Fruit fly (Drosophila melanogaster) whole organism, pupa: ENCODE results near the gene Sptz.

Experiments
- CG10348 ChIP-seq: fragments of 200-800 bp; sonication (Bioruptor generic); IDR thresholded peaks from 2 replicates; pipeline ENCODE4 v1.3.6; 2022; ENCODE audit warnings: missing biosample characterization, missing genetic modification characterization
- CG12605 ChIP-seq: fragments of 200-800 bp; sonication (Bioruptor generic); IDR thresholded peaks from 2 replicates; pipeline ENCODE4 v1.3.6; 2022; ENCODE audit warnings: missing biosample characterization, missing genetic modification characterization
- CG13204 ChIP-seq: fragments of 200-800 bp; sonication (Bioruptor generic); optimal IDR thresholded peaks from 2 replicates; lab custom pipeline; 2018; ENCODE audit warnings: missing biosample characterization, mild to moderate bottlenecking, missing genetic modification characterization, moderate library complexity
- CG14655 ChIP-seq: fragments of 200-800 bp; sonication (Bioruptor generic); optimal IDR thresholded peaks from 3 replicates; lab custom pipeline; 2017; ENCODE audit warnings: mild to moderate bottlenecking, missing biosample characterization, missing genetic modification reagents, missing genetic modification characterization
- CG15710 ChIP-seq: fragments of 200-800 bp; sonication (Bioruptor generic); optimal IDR thresholded peaks from 2 replicates; lab custom pipeline; 2018; ENCODE audit warnings: missing biosample characterization, mild to moderate bottlenecking, missing genetic modification characterization, moderate library complexity
- CG17806 ChIP-seq: fragments of 200-800 bp; sonication (Bioruptor generic); optimal IDR thresholded peaks from 2 replicates; lab custom pipeline; 2018; ENCODE audit warnings: missing biosample characterization, mild to moderate bottlenecking, missing genetic modification characterization, moderate library complexity
- CG32121 ChIP-seq: fragments of 200-800 bp; sonication (Bioruptor generic); IDR thresholded peaks from 2 replicates; pipeline ENCODE4 v1.3.6; 2022; ENCODE audit warnings: missing biosample characterization, missing genetic modification characterization
- CG34367 ChIP-seq: fragments of 200-800 bp; sonication (Bioruptor generic); optimal IDR thresholded peaks from 2 replicates; lab custom pipeline; 2018; ENCODE audit warnings: missing biosample characterization, mild to moderate bottlenecking, missing genetic modification characterization
- CG4496 ChIP-seq: fragments of 200-800 bp; sonication (Bioruptor generic); IDR thresholded peaks from 3 replicates; pipeline ENCODE4 v1.3.6; 2022; ENCODE audit warnings: missing biosample characterization, missing genetic modification characterization
- CG8159 ChIP-seq: fragments of 200-800 bp; sonication (Bioruptor generic); optimal IDR thresholded peaks from 3 replicates; lab custom pipeline; 2018; ENCODE audit warnings: missing biosample characterization, mild to moderate bottlenecking, missing genetic modification characterization, moderate library complexity
- CG8301 ChIP-seq: fragments of 200-800 bp; sonication (Bioruptor generic); optimal IDR thresholded peaks from 2 replicates; lab custom pipeline; 2018; ENCODE audit warnings: missing biosample characterization, mild to moderate bottlenecking, missing genetic modification characterization
- CG9948 ChIP-seq: fragments of 200-800 bp; sonication (Bioruptor generic); optimal IDR thresholded peaks from 2 replicates; lab custom pipeline; 2018; ENCODE audit warnings: missing biosample characterization, mild to moderate bottlenecking, missing genetic modification characterization, moderate library complexity
- D1 ChIP-seq: fragments of 200-800 bp; sonication (Bioruptor generic); optimal IDR thresholded peaks from 2 replicates; lab custom pipeline; 2018; ENCODE audit warnings: missing biosample characterization, mild to moderate bottlenecking, missing genetic modification characterization, moderate library complexity
- EcR ChIP-seq: fragments of 200-800 bp; sonication (Bioruptor generic); optimal IDR thresholded peaks from 3 replicates; lab custom pipeline; 2019; ENCODE audit warnings: missing biosample characterization, missing genetic modification characterization, mild to moderate bottlenecking, moderate library complexity, missing genetic modification reagents
- Ets98B ChIP-seq: fragments of 200-800 bp; sonication (Bioruptor generic); IDR thresholded peaks from 2 replicates; pipeline ENCODE4 v1.3.6; 2022; ENCODE audit warnings: missing biosample characterization, missing genetic modification characterization
- Pif1A ChIP-seq: fragments of 200-800 bp; sonication (Bioruptor generic); optimal IDR thresholded peaks from 3 replicates; lab custom pipeline; 2016; ENCODE audit warnings: missing biosample characterization, missing genetic modification characterization
- Pif1B ChIP-seq: fragments of 200-800 bp; sonication (Bioruptor generic); optimal IDR thresholded peaks from 3 replicates; lab custom pipeline; 2016; ENCODE audit warnings: missing biosample characterization, missing genetic modification characterization
- Snoo ChIP-seq: fragments of 200-800 bp; sonication (Bioruptor generic); optimal IDR thresholded peaks from 3 replicates; lab custom pipeline; 2017; ENCODE audit warnings: missing biosample characterization, mild to moderate bottlenecking, missing genetic modification characterization, inconsistent platforms
- fd96Ca ChIP-seq: fragments of 200-800 bp; sonication (Bioruptor generic); IDR thresholded peaks from 3 replicates; pipeline ENCODE4 v1.3.6; 2022; ENCODE audit warnings: missing biosample characterization, missing genetic modification characterization
- gl ChIP-seq: fragments of 200-800 bp; sonication (Bioruptor generic); optimal IDR thresholded peaks from 2 replicates; lab custom pipeline; 2018; ENCODE audit warnings: missing biosample characterization, mild to moderate bottlenecking, missing genetic modification characterization
- rn ChIP-seq: fragments of 200-800 bp; sonication (Bioruptor generic); IDR thresholded peaks from 2 replicates; pipeline ENCODE4 v1.3.6; 2022; ENCODE audit warnings: missing biosample characterization, missing genetic modification characterization

Sptz gene

dm6 chr3R:11435537-11436234 is 13.8 kb downstream of the Sptz start, which contains the start of the genes Exd2 and CG5281:
TSS of gene Exd2 (minus strand) at chr3R:11435703.
TSS of gene CG5281 (plus strand) at chr3R:11435850.
- TF ChIP-seq D1 (tag; lab: Kevin White, UChicago) (no peak), CG15710 (peak; percentile 5), CG4496 (GFP tag; lab: Robert Waterston, UW) (no peak), Pif1B (GFP tag; lab: Kevin White, UChicago) (no peak), CG17806 (tag; lab: Kevin White, UChicago) (no peak), Ets98B (no peak), fd96Ca (GFP tag; lab: Robert Waterston, UW) (0 out of 3 replicates have a peak, but pooled peaks have one; percentile 10), Snoo (tag; lab: Kevin White, UChicago) (no peak), CG8159 (tag; lab: Kevin White, UChicago) (peak; percentile 14), CG34367 (tag; lab: Kevin White, UChicago) (no peak), rn (GFP tag; lab: Robert Waterston, UW) (no peak), CG8301 (tag; lab: Kevin White, UChicago) (no peak), CG9948 (peak; percentile 6), EcR (peak; percentile 80)

dm6 chr3R:11437528-11437927 is 15.6 kb downstream of the Sptz start, which contains the start of gene CG17230:
TSS of gene CG17230 (plus strand) at chr3R:11437785.
- no peak for TF ChIP-seq CG8301 (tag; lab: Kevin White, UChicago)
- TF ChIP-seq CG10348 (GFP tag; lab: Robert Waterston, UW): no peak
- TF ChIP-seq CG17806 (tag; lab: Kevin White, UChicago): no peak
- TF ChIP-seq Pif1B (GFP tag; lab: Kevin White, UChicago): no peak
- no peak for TF ChIP-seq CG13204
- no peak for TF ChIP-seq Pif1A (GFP tag; lab: Kevin White, UChicago)
- TF ChIP-seq fd96Ca (GFP tag; lab: Robert Waterston, UW): no peak; the same call in 2 of the 3 replicates
- no peak for TF ChIP-seq rn (GFP tag; lab: Robert Waterston, UW)
- TF ChIP-seq D1 (tag; lab: Kevin White, UChicago): no peak
- TF ChIP-seq CG9948: no peak
- TF ChIP-seq Snoo (tag; lab: Kevin White, UChicago): no peak
- TF ChIP-seq CG8159 (tag; lab: Kevin White, UChicago): no peak
- no peak for TF ChIP-seq CG15710
- TF ChIP-seq EcR: no peak
- no peak for TF ChIP-seq CG34367 (tag; lab: Kevin White, UChicago)
- TF ChIP-seq gl (tag; lab: Kevin White, UChicago): no peak
- TF ChIP-seq Ets98B: no peak
- no peak for TF ChIP-seq CG4496 (GFP tag; lab: Robert Waterston, UW)
- no peak for TF ChIP-seq CG14655 (GFP tag; lab: Kevin White, UChicago)

- TF ChIP-seq Snoo (tag; lab: Kevin White, UChicago): no peak
- TF ChIP-seq CG17806 (tag; lab: Kevin White, UChicago): no peak
- TF ChIP-seq CG8159 (tag; lab: Kevin White, UChicago): no peak
Measured at dm6 chr3R:11441038-11441437, 19.1 kb downstream of the Sptz start.

dm6 chr3R:11449688-11450087 is 27.8 kb downstream of the Sptz start:
- TF ChIP-seq EcR (no peak), CG12605 (0 out of 2 replicates have a peak, but pooled peaks have one; percentile 14), CG13204 (no peak), gl (tag; lab: Kevin White, UChicago) (peak; percentile 13), CG10348 (GFP tag; lab: Robert Waterston, UW) (no peak), Snoo (tag; lab: Kevin White, UChicago) (peak; percentile 6)

- TF ChIP-seq CG8301 (tag; lab: Kevin White, UChicago): no peak
- TF ChIP-seq CG32121 (GFP tag; lab: Robert Waterston, UW): no peak
- no peak for TF ChIP-seq CG9948
- no peak for TF ChIP-seq Pif1B (GFP tag; lab: Kevin White, UChicago)
- TF ChIP-seq CG15710: no peak
- no peak for TF ChIP-seq CG4496 (GFP tag; lab: Robert Waterston, UW)
- no peak for TF ChIP-seq D1 (tag; lab: Kevin White, UChicago)
- TF ChIP-seq CG12605: no peak
- TF ChIP-seq CG8159 (tag; lab: Kevin White, UChicago): no peak
- TF ChIP-seq Snoo (tag; lab: Kevin White, UChicago): no peak
- TF ChIP-seq rn (GFP tag; lab: Robert Waterston, UW): no peak
- no peak for TF ChIP-seq Pif1A (GFP tag; lab: Kevin White, UChicago)
- TF ChIP-seq CG17806 (tag; lab: Kevin White, UChicago): no peak
- no peak for TF ChIP-seq CG13204
Measured at dm6 chr3R:11451207-11451841, 29.4 kb downstream of the Sptz start, which contains the start of gene sals. TSS of gene sals (minus strand) at chr3R:11451791.

- no peak for TF ChIP-seq Snoo (tag; lab: Kevin White, UChicago)
- peak; percentile 71 for TF ChIP-seq CG4496 (GFP tag; lab: Robert Waterston, UW)
Measured at dm6 chr3R:11452041-11452440, 30.1 kb downstream of the Sptz start.
